Worm (Caenorhabditis elegans) whole organism, L4/young adult: ENCODE measurements around the gene kcc-2.

ENCODE experiments used
- W03F9.2 ChIP-seq: fragments of 150-350 bp; optimal IDR thresholded peaks from 2 replicates; lab custom pipeline; 2014; ENCODE audit warnings: missing biosample characterization, missing genetic modification characterization
- dao-5 ChIP-seq: sonication (generic microtip); optimal IDR thresholded peaks from 2 replicates; lab custom pipeline; 2016; ENCODE audit warnings: missing genotype, missing genetic modification characterization, moderate library complexity, missing compliant biosample characterization
- him-1 ChIP-seq: sonication (generic microtip); optimal IDR thresholded peaks from 2 replicates; lab custom pipeline; 2016; ENCODE audit warnings: missing genotype, missing genetic modification reagents, missing genetic modification characterization, missing compliant biosample characterization

The kcc-2 gene

ce11 chrIV:6059702-6060101 is 18.9 kb downstream of the kcc-2 start:
- TF ChIP-seq dao-5, result no peak
- no peak for TF ChIP-seq him-1 (tag; lab: Kevin White, UChicago)
- no peak for TF ChIP-seq W03F9.2 (tag; lab: Kevin White, UChicago)

ce11 chrIV:6060912-6061311 is 20.1 kb downstream of the kcc-2 start:
- TF ChIP-seq dao-5 (no peak), him-1 (tag; lab: Kevin White, UChicago) (peak; percentile 53), W03F9.2 (tag; lab: Kevin White, UChicago) (no peak)

- TF ChIP-seq dao-5 (no peak), him-1 (tag; lab: Kevin White, UChicago) (no peak), W03F9.2 (tag; lab: Kevin White, UChicago) (no peak)
Measured at ce11 chrIV:6062078-6062477, 21.3 kb downstream of the kcc-2 start.

- no peak for TF ChIP-seq W03F9.2 (tag; lab: Kevin White, UChicago)
- TF ChIP-seq him-1 (tag; lab: Kevin White, UChicago), result no peak
- no peak for TF ChIP-seq dao-5
Measured at ce11 chrIV:6064657-6065056, 23.9 kb downstream of the kcc-2 start.

- TF ChIP-seq W03F9.2 (tag; lab: Kevin White, UChicago) (no peak), dao-5 (no peak), him-1 (tag; lab: Kevin White, UChicago) (no peak)
Measured at ce11 chrIV:6065186-6065585, 24.4 kb downstream of the kcc-2 start.

- no peak for TF ChIP-seq him-1 (tag; lab: Kevin White, UChicago)
- no peak for TF ChIP-seq dao-5
- TF ChIP-seq W03F9.2 (tag; lab: Kevin White, UChicago), result no peak
Measured at ce11 chrIV:6071026-6071425, 30.2 kb downstream of the kcc-2 start.

- TF ChIP-seq W03F9.2 (tag; lab: Kevin White, UChicago) (no peak), dao-5 (no peak), him-1 (tag; lab: Kevin White, UChicago) (no peak)
Measured at ce11 chrIV:6076128-6076527, 35.4 kb downstream of the kcc-2 start, which contains the start of gene cpg-20. cpg-20 (minus strand) TSS chrIV:6076228.

- TF ChIP-seq him-1 (tag; lab: Kevin White, UChicago) (no peak), dao-5 (no peak), W03F9.2 (tag; lab: Kevin White, UChicago) (no peak)
Measured at ce11 chrIV:6079925-6080324, 39.1 kb downstream of the kcc-2 start, which contains the start of gene ugt-19. ugt-19 (minus strand) TSS chrIV:6079952.

- TF ChIP-seq dao-5, result no peak
- no peak for TF ChIP-seq him-1 (tag; lab: Kevin White, UChicago)
- TF ChIP-seq W03F9.2 (tag; lab: Kevin White, UChicago), result no peak
Measured at ce11 chrIV:6083550-6084041, 42.8 kb downstream of the kcc-2 start, which contains the start of gene ugt-20. ugt-20 (minus strand) TSS chrIV:6083600.

ce11 chrIV:6086479-6086878 is 45.7 kb downstream of the kcc-2 start:
- TF ChIP-seq W03F9.2 (tag; lab: Kevin White, UChicago) (no peak), him-1 (tag; lab: Kevin White, UChicago) (no peak), dao-5 (no peak)

- TF ChIP-seq W03F9.2 (tag; lab: Kevin White, UChicago) (no peak), dao-5 (no peak), him-1 (tag; lab: Kevin White, UChicago) (no peak)
Measured at ce11 chrIV:6092313-6092712, 51.5 kb downstream of the kcc-2 start, which contains the start of gene K08B4.7. K08B4.7 (minus strand) TSS chrIV:6092413.

ce11 chrIV:6093477-6094314 is 52.9 kb downstream of the kcc-2 start, which contains the start of gene cpi-1:
cpi-1 (minus strand) TSS chrIV:6093680.
- TF ChIP-seq W03F9.2 (tag; lab: Kevin White, UChicago), result no peak
- no peak for TF ChIP-seq him-1 (tag; lab: Kevin White, UChicago)
- TF ChIP-seq dao-5, result no peak

ce11 chrIV:6094315-6094606 is 53.5 kb downstream of the kcc-2 start:
- no peak for TF ChIP-seq him-1 (tag; lab: Kevin White, UChicago)

- TF ChIP-seq him-1 (tag; lab: Kevin White, UChicago) (no peak), W03F9.2 (tag; lab: Kevin White, UChicago) (no peak), dao-5 (no peak)
Measured at ce11 chrIV:6095357-6095858, 54.6 kb downstream of the kcc-2 start, which contains the start of gene lag-1. lag-1 (plus strand) TSS chrIV:6095407.
